Worm (Caenorhabditis elegans) whole organism, young adult: ENCODE results near the gene gcc-2.

ENCODE experiments used
- F49E8.2 ChIP-seq: sonication (generic microtip); optimal IDR thresholded peaks from 3 replicates; lab custom pipeline; 2017; ENCODE audit warnings: missing genetic modification characterization, mild to moderate bottlenecking, missing compliant biosample characterization, antibody characterized with exemption, moderate library complexity; ENCODE audit not compliant: insufficient read depth
- ama-1 ChIP-seq, 3 experiments: fragments of 150-350 bp in 1 of 3; sonication (generic microtip) in 2 of 3; optimal IDR thresholded peaks; 2 replicates each; lab custom pipeline; 2014 to 2018; ENCODE audit warnings: missing biosample characterization in 2 of 3, missing genetic modification characterization in 2 of 3, missing genetic modification reagents in 2 of 3
- chd-7 ChIP-seq: sonication (generic microtip); optimal IDR thresholded peaks from 2 replicates; lab custom pipeline; 2016; ENCODE audit warnings: mild to moderate bottlenecking, missing genetic modification characterization, moderate library complexity, missing compliant biosample characterization
- ets-4 ChIP-seq: fragments of 200-800 bp; sonication (Bioruptor generic); optimal IDR thresholded peaks from 2 replicates; lab custom pipeline; 2018; ENCODE audit warnings: mild to moderate bottlenecking, missing genetic modification characterization, missing compliant biosample characterization
- unc-62 ChIP-seq: fragments of 150-350 bp; optimal IDR thresholded peaks from 2 replicates; lab custom pipeline; 2014; ENCODE audit warnings: missing biosample characterization, missing genetic modification reagents, missing genetic modification characterization
- zfh-2 ChIP-seq: fragments of 200-800 bp; sonication (Bioruptor generic); conservative IDR thresholded peaks from 2 replicates; pipeline ENCODE4 v1.3.6; 2022; ENCODE audit warnings: missing genetic modification reagents, missing genetic modification characterization, missing compliant biosample characterization
- ztf-22 ChIP-seq: fragments of 200-800 bp; sonication (Bioruptor generic); optimal IDR thresholded peaks from 2 replicates; lab custom pipeline; 2018; ENCODE audit warnings: mild to moderate bottlenecking, missing genetic modification characterization, moderate library complexity, missing compliant biosample characterization

ce11 chrIII:9757414-9757813, 4.5 kb downstream of the gcc-2 start, which contains the start of gene vps-53:
- TF ChIP-seq zfh-2 (GFP tag; lab: Robert Waterston, UW) (no peak), F49E8.2 (no peak), ets-4 (GFP tag; lab: Kevin White, UChicago) (no peak), ztf-22 (no peak), ama-1 (optimal IDR thresholded peaks at IDR 0.05; lab: Kevin White, UChicago) (no peak), ama-1 (GFP tag; optimal IDR thresholded peaks at IDR 0.05; lab: Kevin White, UChicago) (no peak), unc-62 (GFP tag; lab: Kevin White, UChicago) (no peak), chd-7 (tag; lab: Kevin White, UChicago) (no peak)
